Worm (Caenorhabditis elegans) whole organism, young adult: ENCODE measurements around the gene fdgt-1.

ENCODE experiments used
- B0019.2 ChIP-seq: fragments of 200-800 bp; sonication (Bioruptor generic); conservative IDR thresholded peaks from 2 replicates; pipeline ENCODE4 v1.3.6; 2022; ENCODE audit warnings: missing genetic modification reagents, missing genetic modification characterization, missing compliant biosample characterization
- F22D6.2 ChIP-seq: sonication (generic microtip); optimal IDR thresholded peaks from 2 replicates; lab custom pipeline; 2016; ENCODE audit warnings: mild to moderate bottlenecking, missing genetic modification characterization, missing compliant biosample characterization
- F33H1.4 ChIP-seq: fragments of 200-800 bp; sonication (Bioruptor generic); IDR thresholded peaks from 2 replicates; pipeline ENCODE4 v1.3.6; 2022; ENCODE audit warnings: missing genetic modification reagents, missing genetic modification characterization, missing compliant biosample characterization
- F39B2.1 ChIP-seq: fragments of 200-800 bp; sonication (Bioruptor generic); IDR thresholded peaks from 2 replicates; pipeline ENCODE4 v1.3.6; 2022; ENCODE audit warnings: missing genetic modification reagents, missing genetic modification characterization, missing compliant biosample characterization
- F52B5.7 ChIP-seq: sonication (generic microtip); optimal IDR thresholded peaks from 2 replicates; lab custom pipeline; 2016; ENCODE audit warnings: mild to moderate bottlenecking, missing genetic modification characterization, missing compliant biosample characterization
- F57C9.4 ChIP-seq: sonication (generic microtip); optimal IDR thresholded peaks from 2 replicates; lab custom pipeline; 2017; ENCODE audit warnings: mild to moderate bottlenecking, missing genetic modification characterization, missing compliant biosample characterization
- K12H6.12 ChIP-seq: fragments of 200-800 bp; sonication (Bioruptor generic); optimal IDR thresholded peaks from 2 replicates; lab custom pipeline; 2018; ENCODE audit warnings: mild to moderate bottlenecking, missing genetic modification characterization, missing compliant biosample characterization
- Y53G8AR.9 ChIP-seq: fragments of 200-800 bp; sonication (Bioruptor generic); conservative IDR thresholded peaks from 2 replicates; pipeline ENCODE4 v1.3.6; 2022; ENCODE audit warnings: missing genetic modification reagents, missing genetic modification characterization, missing compliant biosample characterization
- attf-5 ChIP-seq: fragments of 200-800 bp; sonication (Bioruptor generic); optimal IDR thresholded peaks from 2 replicates; lab custom pipeline; 2018; ENCODE audit warnings: mild to moderate bottlenecking, missing genetic modification characterization, missing compliant biosample characterization
- bed-1 ChIP-seq: fragments of 200-800 bp; sonication (Bioruptor generic); IDR thresholded peaks from 2 replicates; pipeline ENCODE4 v1.3.6; 2022; ENCODE audit warnings: missing genetic modification reagents, missing genetic modification characterization, missing compliant biosample characterization
- bed-2 ChIP-seq: fragments of 200-800 bp; sonication (Bioruptor generic); IDR thresholded peaks from 2 replicates; pipeline ENCODE4 v1.3.6; 2022; ENCODE audit warnings: missing genetic modification reagents, missing genetic modification characterization, missing compliant biosample characterization
- cebp-1 ChIP-seq, 2 experiments: fragments of 200-800 bp in 1 of 2; sonication (Bioruptor generic) in 1 of 2; sonication (generic microtip) in 1 of 2; IDR thresholded peaks in 1 of 2; optimal IDR thresholded peaks in 1 of 2; 2 replicates each; pipeline versions ENCODE4 v1.3.6 to Lab custom; 2017 to 2022; ENCODE audit warnings: missing compliant biosample characterization in 2 of 2, missing genetic modification characterization in 2 of 2, mild to moderate bottlenecking in 1 of 2, missing genetic modification reagents in 1 of 2, moderate library complexity in 1 of 2
- ceh-100 ChIP-seq: fragments of 200-800 bp; sonication (Bioruptor generic); IDR thresholded peaks from 2 replicates; pipeline ENCODE4 v1.3.6; 2022; ENCODE audit warnings: missing genetic modification reagents, missing genetic modification characterization, missing compliant biosample characterization
- die-1 ChIP-seq: sonication (generic microtip); optimal IDR thresholded peaks from 2 replicates; lab custom pipeline; 2016; ENCODE audit warnings: missing genotype, mild to moderate bottlenecking, missing genetic modification characterization, missing compliant biosample characterization
- dox-1 ChIP-seq: fragments of 200-800 bp; sonication (Bioruptor generic); IDR thresholded peaks from 2 replicates; pipeline ENCODE4 v1.3.6; 2022; ENCODE audit warnings: missing genetic modification reagents, missing genetic modification characterization, missing compliant biosample characterization
- efl-1 ChIP-seq: fragments of 150-350 bp; optimal IDR thresholded peaks from 2 replicates; lab custom pipeline; 2014; ENCODE audit warnings: missing biosample characterization, missing genetic modification reagents, missing genetic modification characterization
- egl-18 ChIP-seq: fragments of 200-800 bp; sonication (Bioruptor generic); IDR thresholded peaks from 2 replicates; pipeline ENCODE4 v1.3.6; 2022; ENCODE audit warnings: missing genetic modification reagents, missing genetic modification characterization, missing compliant biosample characterization
- gei-17 ChIP-seq: fragments of 200-800 bp; sonication (Bioruptor generic); optimal IDR thresholded peaks from 2 replicates; lab custom pipeline; 2018; ENCODE audit warnings: mild to moderate bottlenecking, missing genetic modification characterization, missing compliant biosample characterization
- hmg-1.2 ChIP-seq: fragments of 200-800 bp; sonication (Bioruptor generic); IDR thresholded peaks from 2 replicates; pipeline ENCODE4 v1.3.6; 2022; ENCODE audit warnings: missing genetic modification reagents, missing genetic modification characterization, missing compliant biosample characterization
- hmg-20 ChIP-seq: fragments of 200-800 bp; sonication (Bioruptor generic); IDR thresholded peaks from 2 replicates; pipeline ENCODE4 v1.3.6; 2022; ENCODE audit warnings: missing genetic modification reagents, missing genetic modification characterization, missing compliant biosample characterization
- lin-35 ChIP-seq, 3 experiments: fragments of 150-350 bp in 2 of 3; sonication (generic microtip) in 1 of 3; optimal IDR thresholded peaks; 2 replicates each; lab custom pipeline; 2014 to 2018; ENCODE audit warnings: missing biosample characterization in 3 of 3, missing genetic modification characterization in 3 of 3, missing genetic modification reagents in 3 of 3
- lin-40 ChIP-seq: sonication (generic microtip); optimal IDR thresholded peaks from 2 replicates; lab custom pipeline; 2016; ENCODE audit warnings: missing genetic modification characterization, mild to moderate bottlenecking, missing compliant biosample characterization, missing genotype, missing genetic modification reagents
- lsl-1 ChIP-seq: fragments of 200-800 bp; sonication (Bioruptor generic); optimal IDR thresholded peaks from 2 replicates; lab custom pipeline; 2018; ENCODE audit warnings: mild to moderate bottlenecking, missing genetic modification characterization, moderate library complexity, missing compliant biosample characterization
- madf-6 ChIP-seq: fragments of 200-800 bp; sonication (Bioruptor generic); IDR thresholded peaks from 2 replicates; pipeline ENCODE4 v1.3.6; 2022; ENCODE audit warnings: missing genetic modification reagents, missing genetic modification characterization, missing compliant biosample characterization
- madf-8 ChIP-seq: fragments of 200-800 bp; sonication (Bioruptor generic); conservative IDR thresholded peaks from 2 replicates; pipeline ENCODE4 v1.3.6; 2022; ENCODE audit warnings: missing genetic modification reagents, missing genetic modification characterization, missing compliant biosample characterization
- mcd-1 ChIP-seq: fragments of 200-800 bp; sonication (Bioruptor generic); IDR thresholded peaks from 2 replicates; pipeline ENCODE4 v1.3.6; 2022; ENCODE audit warnings: missing genetic modification reagents, missing genetic modification characterization, missing compliant biosample characterization
- nfyb-1 ChIP-seq: fragments of 200-800 bp; sonication (Bioruptor generic); IDR thresholded peaks from 2 replicates; pipeline ENCODE4 v1.3.6; 2022; ENCODE audit warnings: missing genetic modification reagents, missing genetic modification characterization, missing compliant biosample characterization
- nhr-80 ChIP-seq: sonication (generic microtip); optimal IDR thresholded peaks from 2 replicates; lab custom pipeline; 2016; ENCODE audit warnings: missing genetic modification characterization, missing compliant biosample characterization
- pbrm-1 ChIP-seq: fragments of 200-800 bp; sonication (Bioruptor generic); IDR thresholded peaks from 2 replicates; pipeline ENCODE4 v1.3.6; 2022; ENCODE audit warnings: missing genetic modification reagents, missing genetic modification characterization, missing compliant biosample characterization
- rcor-1 ChIP-seq: fragments of 200-800 bp; sonication (Bioruptor generic); IDR thresholded peaks from 2 replicates; pipeline ENCODE4 v1.3.6; 2022; ENCODE audit warnings: missing genetic modification reagents, missing genetic modification characterization, missing compliant biosample characterization
- repo-1 ChIP-seq: sonication (generic microtip); optimal IDR thresholded peaks from 2 replicates; lab custom pipeline; 2017; ENCODE audit warnings: mild to moderate bottlenecking, missing genetic modification characterization, missing compliant biosample characterization
- sdz-38 ChIP-seq: sonication (generic microtip); optimal IDR thresholded peaks from 2 replicates; lab custom pipeline; 2016; ENCODE audit warnings: missing genotype, missing genetic modification characterization, missing compliant biosample characterization
- snpc-1.3 ChIP-seq: sonication (generic microtip); optimal IDR thresholded peaks from 2 replicates; lab custom pipeline; 2017; ENCODE audit warnings: missing genetic modification characterization, mild to moderate bottlenecking, missing compliant biosample characterization, antibody characterized with exemption, moderate library complexity, missing genotype, missing genetic modification reagents; ENCODE audit not compliant: insufficient read depth
- snpc-4 ChIP-seq, 5 experiments: fragments of 150-350 bp in 1 of 5; sonication (generic microtip) in 4 of 5; optimal IDR thresholded peaks; 2 replicates each; lab custom pipeline; 2014 to 2018; ENCODE audit warnings: missing genetic modification characterization in 5 of 5, missing biosample characterization in 3 of 5, antibody characterized with exemption in 2 of 5, mild to moderate bottlenecking in 2 of 5, missing compliant biosample characterization in 2 of 5, missing genotype in 2 of 5, moderate library complexity in 2 of 5, missing genetic modification reagents in 1 of 5
- tbx-9 ChIP-seq: sonication (generic microtip); optimal IDR thresholded peaks from 2 replicates; lab custom pipeline; 2016; ENCODE audit warnings: borderline replicate concordance, missing genetic modification characterization, inconsistent platforms, missing compliant biosample characterization
- tlf-1 ChIP-seq: fragments of 200-800 bp; sonication (Bioruptor generic); optimal IDR thresholded peaks from 2 replicates; lab custom pipeline; 2018; ENCODE audit warnings: mild to moderate bottlenecking, missing genetic modification characterization, missing compliant biosample characterization
- unc-62 ChIP-seq: fragments of 150-350 bp; optimal IDR thresholded peaks from 2 replicates; lab custom pipeline; 2014; ENCODE audit warnings: missing biosample characterization, missing genetic modification reagents, missing genetic modification characterization
- zfh-2 ChIP-seq: fragments of 200-800 bp; sonication (Bioruptor generic); conservative IDR thresholded peaks from 2 replicates; pipeline ENCODE4 v1.3.6; 2022; ENCODE audit warnings: missing genetic modification reagents, missing genetic modification characterization, missing compliant biosample characterization
- ztf-18 ChIP-seq: sonication (generic microtip); optimal IDR thresholded peaks from 2 replicates; lab custom pipeline; 2016; ENCODE audit warnings: missing genotype, mild to moderate bottlenecking, missing genetic modification characterization, missing compliant biosample characterization

Gene fdgt-1

DNA sequence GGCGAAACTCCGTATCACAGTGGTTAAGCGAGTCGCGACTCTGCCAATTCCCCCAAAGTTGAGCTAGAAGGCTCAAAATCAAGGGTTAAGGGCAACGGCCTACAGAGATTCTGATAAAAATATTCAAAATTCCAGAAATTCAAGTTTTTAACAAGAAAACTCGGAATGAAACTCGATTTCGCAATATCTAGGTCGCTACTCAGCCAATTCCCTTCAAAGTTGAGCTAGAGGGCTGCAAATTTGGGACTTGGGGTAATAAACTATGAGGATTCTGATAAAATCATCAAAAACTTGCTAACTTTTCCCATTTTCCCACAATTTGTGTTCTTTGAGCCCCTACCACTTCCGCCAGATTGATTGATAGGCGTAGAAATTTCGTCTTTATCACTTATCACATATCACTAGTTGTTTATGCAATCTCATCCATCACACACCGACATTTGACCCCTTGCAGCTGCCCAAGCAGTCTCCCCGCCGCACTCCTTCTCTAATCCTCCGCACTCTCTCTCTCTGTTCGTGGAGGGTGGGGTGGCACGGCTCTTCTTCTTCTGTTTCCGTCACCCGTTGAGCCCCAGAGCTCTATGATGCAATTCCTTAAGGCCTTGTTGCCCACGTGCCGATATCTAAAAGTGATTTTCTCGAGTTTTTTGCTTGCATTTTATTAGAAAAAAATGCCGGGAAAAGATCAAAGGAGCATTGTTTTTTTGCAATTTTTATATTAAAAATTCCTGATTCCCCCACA, 2.6 kb upstream of the fdgt-1 start (continued):
- no peak for TF ChIP-seq B0019.2 (GFP tag; lab: Robert Waterston, UW)
- TF ChIP-seq F33H1.4 (GFP tag; lab: Robert Waterston, UW), result no peak
- no peak for TF ChIP-seq ceh-100 (GFP tag; lab: Robert Waterston, UW)
- no peak for TF ChIP-seq lsl-1 (GFP tag; lab: Kevin White, UChicago)
- no peak for TF ChIP-seq F52B5.7 (tag; lab: Kevin White, UChicago)
- TF ChIP-seq nhr-80 (tag; lab: Kevin White, UChicago), result no peak
- peak; percentile 54 for TF ChIP-seq K12H6.12 (tag; lab: Kevin White, UChicago)
- 0 out of 2 replicates have a peak, but pooled peaks have one; percentile 17 for TF ChIP-seq mcd-1 (GFP tag; lab: Robert Waterston, UW)
- no peak for TF ChIP-seq lin-35 (GFP tag; optimal IDR thresholded peaks at IDR 0.05; lab: Kevin White, UChicago)
- TF ChIP-seq rcor-1, result no peak
- peak; percentile 90 for TF ChIP-seq zfh-2 (GFP tag; lab: Robert Waterston, UW)
- no peak for TF ChIP-seq bed-1
- no peak for TF ChIP-seq efl-1 (GFP tag; lab: Kevin White, UChicago)
- TF ChIP-seq bed-2, result no peak
- TF ChIP-seq cebp-1 (GFP tag; IDR thresholded peaks at IDR 0.05; lab: Robert Waterston, UW), result 0 out of 2 replicates have a peak, but pooled peaks have one; percentile 14
- peak; percentile 92 for TF ChIP-seq cebp-1 (tag; optimal IDR thresholded peaks at IDR 0.05; lab: Kevin White, UChicago)

ce11 chrII:1503663-1504062, 703 bp upstream of the fdgt-1 start:
- no peak for TF ChIP-seq tlf-1 (GFP tag; lab: Kevin White, UChicago)
- no peak for TF ChIP-seq unc-62 (GFP tag; lab: Kevin White, UChicago)
- no peak for TF ChIP-seq repo-1 (tag; lab: Kevin White, UChicago)
- no peak for TF ChIP-seq tbx-9
- TF ChIP-seq ztf-18 (tag; lab: Kevin White, UChicago), result no peak
- TF ChIP-seq madf-6 (GFP tag; lab: Robert Waterston, UW), result no peak
- no peak for TF ChIP-seq lin-40 (tag; lab: Kevin White, UChicago)
- no peak for TF ChIP-seq snpc-4 (GFP tag; optimal IDR thresholded peaks at IDR 0.05; lab: Kevin White, UChicago)
- TF ChIP-seq snpc-4 (tag; optimal IDR thresholded peaks at IDR 0.05; lab: Kevin White, UChicago), result no peak

DNA sequence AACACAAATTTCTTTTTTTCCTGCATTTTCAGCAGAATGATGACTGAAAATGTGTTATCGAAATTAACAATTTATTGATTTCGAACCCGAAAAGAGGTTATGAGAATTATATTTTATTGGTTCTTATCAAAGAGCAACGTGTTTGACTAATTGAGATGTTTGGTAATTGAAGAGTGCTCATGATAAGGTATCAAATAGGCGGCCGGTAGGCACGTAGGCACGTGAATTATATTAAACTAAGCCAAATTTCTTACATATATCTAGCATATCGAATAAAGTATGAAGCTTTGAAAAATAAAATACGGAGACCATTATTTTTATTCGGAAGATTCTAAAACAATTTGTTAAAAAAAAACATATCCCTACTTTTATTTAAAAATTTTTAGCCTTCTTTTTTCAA, 13.0 kb downstream of the fdgt-1 start, which contains the start of gene math-45:
Gene math-45, minus strand, starts transcription at position 101 of the 400 bp plus-strand sequence.
- no peak for TF ChIP-seq attf-5

DNA sequence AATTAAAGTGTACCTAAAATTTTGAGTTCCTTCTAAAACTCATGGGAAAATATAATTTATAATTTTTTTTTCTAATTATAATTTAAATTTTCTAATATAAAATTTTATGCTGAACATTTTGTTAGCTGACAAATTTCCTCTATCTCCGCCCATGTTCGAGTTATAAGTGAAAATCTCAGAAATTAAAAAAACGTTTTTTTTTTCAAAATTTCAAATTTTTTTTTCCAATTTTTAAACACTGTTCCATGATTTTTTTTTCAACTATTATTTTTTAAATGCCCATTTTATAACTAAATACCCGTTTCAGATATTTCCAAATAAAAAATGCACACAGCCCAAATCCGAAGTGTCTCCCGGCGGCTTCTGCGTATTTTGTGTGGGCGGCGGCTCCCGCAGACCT, 14.5 kb downstream of the fdgt-1 start, which contains the start of gene Y51H7BR.8:
Gene Y51H7BR.8, plus strand, starts transcription at position 301 of the 400 bp plus-strand sequence.
- TF ChIP-seq F57C9.4 (tag; lab: Kevin White, UChicago) (no peak), sdz-38 (tag; lab: Kevin White, UChicago) (no peak), bed-2 (no peak), efl-1 (GFP tag; lab: Kevin White, UChicago) (no peak), snpc-1.3 (tag; lab: Kevin White, UChicago) (no peak), Y53G8AR.9 (GFP tag; lab: Robert Waterston, UW) (no peak), hmg-1.2 (no peak)

ce11 chrII:1519867-1520266, 15.5 kb downstream of the fdgt-1 start:
- TF ChIP-seq gei-17 (GFP tag; lab: Kevin White, UChicago) (no peak), rcor-1 (no peak), attf-5 (no peak), dox-1 (GFP tag; lab: Robert Waterston, UW) (no peak), nfyb-1 (GFP tag; lab: Robert Waterston, UW) (no peak), F39B2.1 (GFP tag; lab: Robert Waterston, UW) (no peak), madf-8 (no peak), pbrm-1 (GFP tag; lab: Robert Waterston, UW) (no peak), snpc-1.3 (tag; lab: Kevin White, UChicago) (peak; percentile 27), egl-18 (GFP tag; lab: Robert Waterston, UW) (no peak), hmg-20 (GFP tag; lab: Robert Waterston, UW) (no peak), Y53G8AR.9 (GFP tag; lab: Robert Waterston, UW) (no peak), F22D6.2 (no peak), snpc-4 (GFP tag; optimal IDR thresholded peaks at IDR 0.05; lab: Kevin White, UChicago) (no peak), snpc-4 (tag; optimal IDR thresholded peaks at IDR 0.05; lab: Kevin White, UChicago) (no peak), die-1 (tag; lab: Kevin White, UChicago) (peak; percentile 26)
